Worm (Caenorhabditis elegans) whole organism, late embryonic: Measurements from ENCODE around the gene ins-11.

Experiments
- C08G9.2 ChIP-seq: sonication (generic microtip); optimal IDR thresholded peaks from 2 replicates; lab custom pipeline; 2016; ENCODE audit warnings: mild to moderate bottlenecking, missing genetic modification characterization, moderate library complexity, missing compliant biosample characterization
- F13H6.1 ChIP-seq: sonication (generic microtip); optimal IDR thresholded peaks from 2 replicates; lab custom pipeline; 2016; ENCODE audit warnings: missing genetic modification characterization, missing compliant biosample characterization
- T23F11.4 ChIP-seq: fragments of 200-800 bp; sonication (Bioruptor generic); optimal IDR thresholded peaks from 2 replicates; lab custom pipeline; 2018; ENCODE audit warnings: mild to moderate bottlenecking, missing genetic modification characterization, missing compliant biosample characterization
- Y22D7AL.16 ChIP-seq: sonication (generic microtip); optimal IDR thresholded peaks from 2 replicates; lab custom pipeline; 2016; ENCODE audit warnings: missing genetic modification characterization, missing compliant biosample characterization
- ahr-1 ChIP-seq: sonication (generic microtip); optimal IDR thresholded peaks from 2 replicates; lab custom pipeline; 2016; ENCODE audit warnings: missing genetic modification characterization, missing compliant biosample characterization
- ama-1 ChIP-seq: fragments of 150-350 bp; optimal IDR thresholded peaks from 2 replicates; lab custom pipeline; 2014
- ceh-18 ChIP-seq: sonication (generic microtip); optimal IDR thresholded peaks from 2 replicates; lab custom pipeline; 2016; ENCODE audit warnings: missing genetic modification characterization, missing compliant biosample characterization
- ceh-19 ChIP-seq: fragments of 200-800 bp; sonication (Bioruptor generic); optimal IDR thresholded peaks from 2 replicates; lab custom pipeline; 2018; ENCODE audit warnings: mild to moderate bottlenecking, missing genetic modification characterization, missing compliant biosample characterization
- ceh-22 ChIP-seq: sonication (generic microtip); optimal IDR thresholded peaks from 2 replicates; lab custom pipeline; 2017; ENCODE audit warnings: missing biosample characterization, missing genetic modification characterization
- ceh-24 ChIP-seq: sonication (generic microtip); optimal IDR thresholded peaks from 2 replicates; lab custom pipeline; 2016; ENCODE audit warnings: mild to moderate bottlenecking, missing genetic modification characterization, missing compliant biosample characterization
- ceh-31 ChIP-seq: sonication (generic microtip); optimal IDR thresholded peaks from 2 replicates; lab custom pipeline; 2016; ENCODE audit warnings: missing genetic modification characterization, missing compliant biosample characterization
- ceh-45 ChIP-seq: fragments of 200-800 bp; sonication (Bioruptor generic); IDR thresholded peaks from 2 replicates; pipeline ENCODE4 v1.3.6; 2022; ENCODE audit warnings: missing genetic modification reagents, missing genetic modification characterization, missing compliant biosample characterization
- ceh-6 ChIP-seq: fragments of 200-800 bp; sonication (Bioruptor generic); optimal IDR thresholded peaks from 2 replicates; lab custom pipeline; 2018; ENCODE audit warnings: mild to moderate bottlenecking, missing genetic modification characterization, missing compliant biosample characterization
- ceh-9 ChIP-seq: sonication (generic microtip); optimal IDR thresholded peaks from 2 replicates; lab custom pipeline; 2016; ENCODE audit warnings: mild to moderate bottlenecking, missing genetic modification characterization, inconsistent platforms, missing compliant biosample characterization
- che-1 ChIP-seq: sonication (generic microtip); optimal IDR thresholded peaks from 2 replicates; lab custom pipeline; 2016; ENCODE audit warnings: mild to moderate bottlenecking, missing genetic modification characterization, missing compliant biosample characterization
- dve-1 ChIP-seq: sonication (generic microtip); optimal IDR thresholded peaks from 2 replicates; lab custom pipeline; 2017; ENCODE audit warnings: antibody characterized with exemption, mild to moderate bottlenecking, missing genetic modification characterization, missing compliant biosample characterization
- elt-2 ChIP-seq: sonication (generic microtip); optimal IDR thresholded peaks from 2 replicates; lab custom pipeline; 2016; ENCODE audit warnings: missing genetic modification reagents, missing genetic modification characterization, missing compliant biosample characterization
- elt-4 ChIP-seq: sonication (generic microtip); optimal IDR thresholded peaks from 2 replicates; lab custom pipeline; 2016; ENCODE audit warnings: missing genetic modification characterization, missing compliant biosample characterization
- ets-4 ChIP-seq: sonication (generic microtip); optimal IDR thresholded peaks from 2 replicates; lab custom pipeline; 2016; ENCODE audit warnings: missing genetic modification characterization, missing compliant biosample characterization
- eyg-1 ChIP-seq: sonication (generic microtip); optimal IDR thresholded peaks from 2 replicates; lab custom pipeline; 2016; ENCODE audit warnings: missing genotype, missing genetic modification characterization, missing compliant biosample characterization
- fax-1 ChIP-seq: sonication (generic microtip); optimal IDR thresholded peaks from 2 replicates; lab custom pipeline; 2016; ENCODE audit warnings: missing genotype, missing genetic modification characterization, missing compliant biosample characterization
- fkh-6 ChIP-seq: sonication (generic microtip); optimal IDR thresholded peaks from 2 replicates; lab custom pipeline; 2016; ENCODE audit warnings: missing genetic modification characterization, missing compliant biosample characterization
- gmeb-2 ChIP-seq: sonication (generic microtip); optimal IDR thresholded peaks from 2 replicates; lab custom pipeline; 2016; ENCODE audit warnings: missing genetic modification characterization, inconsistent platforms, missing compliant biosample characterization
- hlh-15 ChIP-seq: sonication (generic microtip); optimal IDR thresholded peaks from 2 replicates; lab custom pipeline; 2016; ENCODE audit warnings: missing genetic modification characterization, missing compliant biosample characterization
- hlh-6 ChIP-seq: sonication (generic microtip); optimal IDR thresholded peaks from 2 replicates; lab custom pipeline; 2016; ENCODE audit warnings: missing genotype, missing genetic modification characterization, missing compliant biosample characterization
- lin-11 ChIP-seq: fragments of 200-800 bp; sonication (Bioruptor generic); optimal IDR thresholded peaks from 2 replicates; lab custom pipeline; 2018; ENCODE audit warnings: mild to moderate bottlenecking, missing genetic modification characterization, missing compliant biosample characterization
- mec-3 ChIP-seq: sonication (generic microtip); optimal IDR thresholded peaks from 2 replicates; lab custom pipeline; 2016; ENCODE audit warnings: borderline replicate concordance, missing genetic modification characterization, missing compliant biosample characterization
- nfya-1 ChIP-seq: sonication (generic microtip); optimal IDR thresholded peaks from 2 replicates; lab custom pipeline; 2017; ENCODE audit warnings: missing genetic modification characterization, mild to moderate bottlenecking, missing compliant biosample characterization, antibody characterized with exemption, moderate library complexity
- npax-4 ChIP-seq: sonication (generic microtip); optimal IDR thresholded peaks from 2 replicates; lab custom pipeline; 2016; ENCODE audit warnings: missing genetic modification characterization, missing compliant biosample characterization
- odd-2 ChIP-seq: sonication (generic microtip); optimal IDR thresholded peaks from 2 replicates; lab custom pipeline; 2017; ENCODE audit warnings: antibody characterized with exemption, mild to moderate bottlenecking, missing genetic modification characterization, missing compliant biosample characterization
- pag-3 ChIP-seq: sonication (generic microtip); optimal IDR thresholded peaks from 2 replicates; lab custom pipeline; 2016; ENCODE audit warnings: missing compliant biosample characterization, missing genetic modification characterization, borderline replicate concordance
- pat-9 ChIP-seq: fragments of 200-800 bp; sonication (Bioruptor generic); optimal IDR thresholded peaks from 2 replicates; lab custom pipeline; 2018; ENCODE audit warnings: mild to moderate bottlenecking, missing genetic modification characterization, moderate library complexity, missing compliant biosample characterization
- pax-1 ChIP-seq: fragments of 150-350 bp; optimal IDR thresholded peaks from 2 replicates; lab custom pipeline; 2014; ENCODE audit warnings: missing biosample characterization, missing genetic modification characterization
- pha-2 ChIP-seq: sonication (generic microtip); optimal IDR thresholded peaks from 2 replicates; lab custom pipeline; 2017; ENCODE audit warnings: mild to moderate bottlenecking, missing genetic modification characterization, missing compliant biosample characterization
- pqm-1 ChIP-seq: sonication (generic microtip); optimal IDR thresholded peaks from 2 replicates; lab custom pipeline; 2016; ENCODE audit warnings: missing genetic modification characterization, missing compliant biosample characterization
- rnt-1 ChIP-seq: sonication (generic microtip); optimal IDR thresholded peaks from 2 replicates; lab custom pipeline; 2016; ENCODE audit warnings: missing genetic modification characterization, missing compliant biosample characterization
- sox-2 ChIP-seq: fragments of 200-800 bp; sonication (Bioruptor generic); IDR thresholded peaks from 2 replicates; pipeline ENCODE4 v1.3.6; 2022; ENCODE audit warnings: missing genetic modification reagents, missing genetic modification characterization, missing compliant biosample characterization
- sox-4 ChIP-seq: sonication (generic microtip); optimal IDR thresholded peaks from 2 replicates; lab custom pipeline; 2017; ENCODE audit warnings: mild to moderate bottlenecking, missing genetic modification characterization, inconsistent platforms, missing compliant biosample characterization
- syd-9 ChIP-seq: sonication (generic microtip); optimal IDR thresholded peaks from 2 replicates; lab custom pipeline; 2016; ENCODE audit warnings: mild to moderate bottlenecking, missing genetic modification characterization, moderate library complexity, missing compliant biosample characterization
- tbx-2 ChIP-seq: sonication (generic microtip); optimal IDR thresholded peaks from 2 replicates; lab custom pipeline; 2016; ENCODE audit warnings: missing genetic modification characterization, missing compliant biosample characterization
- tbx-7 ChIP-seq: sonication (generic microtip); optimal IDR thresholded peaks from 2 replicates; lab custom pipeline; 2016; ENCODE audit warnings: missing genotype, missing genetic modification characterization, missing compliant biosample characterization
- unc-42 ChIP-seq: sonication (generic microtip); optimal IDR thresholded peaks from 2 replicates; lab custom pipeline; 2016; ENCODE audit warnings: missing genotype, missing genetic modification characterization, missing compliant biosample characterization
- unc-86 ChIP-seq: sonication (generic microtip); optimal IDR thresholded peaks from 2 replicates; lab custom pipeline; 2016; ENCODE audit warnings: missing genetic modification characterization, missing compliant biosample characterization
- zip-5 ChIP-seq: sonication (generic microtip); optimal IDR thresholded peaks from 2 replicates; lab custom pipeline; 2016; ENCODE audit warnings: missing genetic modification characterization, missing compliant biosample characterization

Gene ins-11

DNA sequence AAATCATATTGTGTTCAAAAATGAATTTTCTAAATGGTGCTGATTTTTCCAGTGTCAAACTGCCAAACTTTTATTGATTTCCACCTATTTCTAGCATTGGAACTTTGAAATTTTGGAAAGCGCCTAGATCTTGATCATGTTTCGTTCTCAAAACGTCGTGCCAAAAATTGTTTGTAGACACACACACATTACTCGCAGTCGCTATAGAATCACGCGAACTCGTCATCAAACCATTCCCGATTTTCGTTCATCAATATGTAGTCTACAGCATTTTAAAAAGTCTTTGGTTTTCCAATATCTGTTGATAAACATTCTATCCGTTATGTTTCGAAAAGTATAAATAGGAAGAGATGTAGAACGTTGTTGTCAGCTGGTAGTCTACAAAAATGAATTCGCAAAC, 13.7 kb downstream of the ins-11 start, which contains the start of the genes C17C3.1 and C17C3.15:
Gene C17C3.1, plus strand, starts transcription at position 301 of the 400 bp plus-strand sequence.
Gene C17C3.15, plus strand, starts transcription at position 383 of the 400 bp plus-strand sequence.
- TF ChIP-seq T23F11.4 (GFP tag; lab: Kevin White, UChicago) = no peak
- no peak for TF ChIP-seq ceh-9
- TF ChIP-seq ceh-19 = no peak
- no peak for TF ChIP-seq pag-3 (tag; lab: Kevin White, UChicago)
- no peak for TF ChIP-seq hlh-15 (tag; lab: Kevin White, UChicago)
- no peak for TF ChIP-seq pax-1 (tag; lab: Kevin White, UChicago)
- no peak for TF ChIP-seq ceh-24
- TF ChIP-seq eyg-1 = no peak
- TF ChIP-seq ahr-1 (tag; lab: Kevin White, UChicago) = no peak
- no peak for TF ChIP-seq npax-4 (tag; lab: Kevin White, UChicago)
- no peak for TF ChIP-seq zip-5 (tag; lab: Kevin White, UChicago)
- TF ChIP-seq ama-1 (lab: Kevin White, UChicago) = no peak
- no peak for TF ChIP-seq elt-2 (tag; lab: Kevin White, UChicago)
- no peak for TF ChIP-seq ceh-22
- no peak for TF ChIP-seq dve-1 (tag; lab: Kevin White, UChicago)
- TF ChIP-seq ceh-45 = no peak
- TF ChIP-seq Y22D7AL.16 (tag; lab: Kevin White, UChicago) = no peak
- no peak for TF ChIP-seq unc-86 (tag; lab: Kevin White, UChicago)
- no peak for TF ChIP-seq che-1 (tag; lab: Kevin White, UChicago)
- no peak for TF ChIP-seq C08G9.2
- TF ChIP-seq, all 69 proteins: peak for 0

DNA sequence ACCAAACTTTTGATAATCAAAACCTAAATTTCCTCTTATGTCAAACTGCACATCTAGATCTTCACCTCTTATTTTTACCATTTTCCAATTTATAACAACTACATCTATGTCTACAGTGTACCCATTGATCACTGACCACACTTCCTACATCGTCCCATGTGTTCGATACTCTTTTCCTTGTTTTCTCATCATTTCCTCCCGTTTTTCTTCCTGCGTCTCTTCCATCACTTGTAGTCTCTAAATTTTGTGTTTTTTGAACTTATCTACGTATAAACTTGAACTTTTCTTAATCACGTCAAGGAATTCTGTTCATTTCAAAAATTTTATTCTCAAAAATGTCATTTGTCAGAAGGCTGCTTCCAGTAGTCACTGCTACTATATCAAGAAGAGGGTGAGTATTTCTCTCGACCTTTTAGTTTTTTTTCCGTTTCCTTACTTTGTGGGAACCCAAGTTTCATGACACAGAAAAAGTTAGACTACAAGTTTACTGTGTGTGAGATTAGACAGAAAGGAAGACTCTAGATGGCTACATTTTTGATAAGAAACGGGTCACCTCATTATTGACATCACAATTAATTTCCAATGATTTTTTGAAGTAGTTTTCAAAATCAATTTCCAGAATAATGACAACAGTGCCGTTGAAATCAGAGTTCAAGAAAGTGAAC, 15.7 kb downstream of the ins-11 start:
- no peak for TF ChIP-seq ceh-6 (GFP tag; lab: Kevin White, UChicago)
- no peak for TF ChIP-seq pqm-1 (tag; lab: Kevin White, UChicago)
- TF ChIP-seq ceh-31 (tag; lab: Kevin White, UChicago) = no peak
- TF ChIP-seq fax-1 = no peak
- TF ChIP-seq zip-5 (tag; lab: Kevin White, UChicago) = no peak
- no peak for TF ChIP-seq ceh-22
- no peak for TF ChIP-seq tbx-2
- TF ChIP-seq ets-4 (tag; lab: Kevin White, UChicago) = no peak

DNA sequence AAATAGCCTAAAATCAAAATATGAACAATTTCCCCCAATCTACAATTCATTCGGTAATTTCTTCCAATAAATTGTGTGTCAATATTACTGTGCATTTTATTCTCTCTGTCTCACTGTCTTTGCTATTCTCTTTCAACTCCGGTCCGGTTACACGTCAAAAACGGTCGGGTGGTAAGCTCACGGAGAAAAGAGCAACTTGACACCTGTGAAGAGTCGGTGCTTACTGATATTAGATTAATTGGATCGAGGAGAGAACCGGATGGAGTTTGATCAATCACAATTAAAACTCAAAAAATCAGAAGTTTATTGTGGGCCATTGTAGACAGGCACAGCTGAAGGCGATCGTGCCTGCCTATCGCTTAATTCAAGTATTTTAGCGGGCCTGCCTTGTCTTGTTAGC, 18.4 kb downstream of the ins-11 start:
- TF ChIP-seq odd-2 (tag; lab: Kevin White, UChicago) (no peak), ets-4 (tag; lab: Kevin White, UChicago) (no peak), nfya-1 (tag; lab: Kevin White, UChicago) (no peak), unc-42 (tag; lab: Kevin White, UChicago) (no peak), ceh-45 (no peak), elt-4 (tag; lab: Kevin White, UChicago) (no peak), tbx-7 (tag; lab: Kevin White, UChicago) (no peak), ceh-18 (tag; lab: Kevin White, UChicago) (no peak), sox-4 (tag; lab: Kevin White, UChicago) (no peak)

DNA sequence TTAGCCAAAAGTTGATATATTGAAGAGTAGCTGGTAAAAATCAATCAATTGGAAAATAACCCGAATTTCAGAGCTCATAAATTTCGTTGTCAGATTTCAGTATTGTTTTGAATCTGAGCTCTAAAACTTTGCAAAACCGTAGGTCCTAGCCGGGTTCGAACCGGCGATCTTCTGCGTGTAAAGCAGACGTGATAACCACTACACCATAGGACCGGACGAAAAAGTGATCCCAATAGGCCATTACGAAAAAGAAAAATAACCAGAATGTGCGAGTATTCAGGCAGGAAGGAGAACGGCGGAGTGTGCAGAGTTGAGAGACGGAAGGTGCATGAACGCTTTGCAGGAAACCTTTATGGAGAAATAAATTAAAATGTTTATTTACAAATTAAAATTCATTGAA, 20.5 kb downstream of the ins-11 start:
- TF ChIP-seq hlh-6 = peak; percentile 37
- no peak for TF ChIP-seq ceh-45
- peak; percentile 25 for TF ChIP-seq tbx-2
- TF ChIP-seq lin-11 (tag; lab: Kevin White, UChicago) = peak; percentile 32
- peak; percentile 27 for TF ChIP-seq fkh-6
- TF ChIP-seq dve-1 (tag; lab: Kevin White, UChicago) = peak; percentile 43
- TF ChIP-seq mec-3 (tag; lab: Kevin White, UChicago) = no peak
- TF ChIP-seq pha-2 (tag; lab: Kevin White, UChicago) = peak; percentile 42
- no peak for TF ChIP-seq F13H6.1
- no peak for TF ChIP-seq ama-1 (lab: Kevin White, UChicago)
- no peak for TF ChIP-seq ceh-9
- peak; percentile 9 for TF ChIP-seq nfya-1 (tag; lab: Kevin White, UChicago)
- no peak for TF ChIP-seq unc-86 (tag; lab: Kevin White, UChicago)
- TF ChIP-seq eyg-1 = no peak
- TF ChIP-seq che-1 (tag; lab: Kevin White, UChicago) = peak; percentile 36
- TF ChIP-seq Y22D7AL.16 (tag; lab: Kevin White, UChicago) = peak; percentile 41
- TF ChIP-seq ceh-19 = peak; percentile 17
- no peak for TF ChIP-seq sox-2
- no peak for TF ChIP-seq elt-4 (tag; lab: Kevin White, UChicago)
- peak; percentile 33 for TF ChIP-seq syd-9 (tag; lab: Kevin White, UChicago)
- TF ChIP-seq pat-9 (tag; lab: Kevin White, UChicago) = no peak
- TF ChIP-seq ceh-6 (GFP tag; lab: Kevin White, UChicago) = peak; percentile 55
- no peak for TF ChIP-seq rnt-1
- TF ChIP-seq gmeb-2 (tag; lab: Kevin White, UChicago) = no peak
- TF ChIP-seq sox-4 (tag; lab: Kevin White, UChicago) = peak; percentile 23
- TF ChIP-seq T23F11.4 (GFP tag; lab: Kevin White, UChicago) = no peak
